Worm (Caenorhabditis elegans): ENCODE measurements around the gene cyp-37B1.

DNA sequence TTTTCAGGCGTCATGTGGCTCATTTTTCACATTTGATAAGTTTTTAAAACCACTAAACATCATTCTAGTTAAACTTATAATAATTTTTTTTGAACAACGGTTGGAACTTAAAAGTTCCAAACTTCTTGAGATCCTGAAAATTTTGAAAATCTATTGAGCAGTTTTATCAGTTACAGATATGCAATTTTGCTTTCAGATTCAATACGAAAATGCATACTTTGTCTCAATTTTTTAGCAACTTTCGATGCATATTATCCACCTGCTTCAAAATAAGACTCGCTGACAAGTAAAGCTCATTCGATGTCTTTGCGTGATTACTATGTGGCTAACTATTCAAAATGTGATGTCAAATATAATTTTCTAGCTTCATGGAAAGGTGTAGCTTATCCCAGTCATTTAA, 31.3 kb upstream of the cyp-37B1 start, which contains the start of gene srh-95:
- TF ChIP-seq sea-2 (GFP tag; optimal IDR thresholded peaks at IDR 0.05) = no peak
- TF ChIP-seq eor-1 (tag; optimal IDR thresholded peaks at IDR 0.05) = no peak
- TF ChIP-seq snpc-4 (tag; optimal IDR thresholded peaks at IDR 0.05) = no peak
- TF ChIP-seq ceh-9 (tag; optimal IDR thresholded peaks at IDR 0.05) = no peak
- no peak for TF ChIP-seq zag-1 (tag; optimal IDR thresholded peaks at IDR 0.05)
- no peak for TF ChIP-seq pqm-1 (tag; optimal IDR thresholded peaks at IDR 0.05)
- TF ChIP-seq fkh-10 (GFP tag; optimal IDR thresholded peaks at IDR 0.05) = no peak
- TF ChIP-seq nhr-25 (tag; optimal IDR thresholded peaks at IDR 0.05) = no peak
- no peak for TF ChIP-seq fkh-2 (tag; optimal IDR thresholded peaks at IDR 0.05)
- no peak for TF ChIP-seq daf-12 (tag; optimal IDR thresholded peaks at IDR 0.05)
- TF ChIP-seq pha-4 (tag; optimal IDR thresholded peaks at IDR 0.05) = no peak
